Worm (Caenorhabditis elegans) whole organism, L1 larva: Measurements from ENCODE around the gene nhr-246.
A peak's percentile ranks its signal among the peaks of the same experiment; 100 is the strongest.

Source experiments
- efl-1 ChIP-seq, 4 experiments: fragments of 150-350 bp; optimal IDR thresholded peaks in 3 of 4; peaks in 1 of 4; 1 replicate in 1 of 4; 2 replicates in 3 of 4; lab custom pipeline; 2014; ENCODE audit warnings: missing biosample characterization in 2 of 4, missing genetic modification characterization in 2 of 4, missing genetic modification reagents in 2 of 4
- nhr-76 ChIP-seq: sonication (generic microtip); optimal IDR thresholded peaks from 2 replicates; lab custom pipeline; 2017; ENCODE audit warnings: missing biosample characterization, missing genetic modification characterization
- unc-98 ChIP-seq: fragments of 200-800 bp; sonication (Bioruptor generic); IDR thresholded peaks from 2 replicates; pipeline ENCODE4 v1.3.6; 2022; ENCODE audit warnings: missing genetic modification characterization, missing compliant biosample characterization

ce11 chrV:15318638-15319037 lies 2.4 kb downstream of the nhr-246 start, which contains the start of gene nhr-291:
- TF ChIP-seq nhr-76 (tag; lab: Kevin White, UChicago) (no peak), efl-1 (optimal IDR thresholded peaks at IDR 0.05; lab: Kevin White, UChicago) (no peak), efl-1 (GFP tag; optimal IDR thresholded peaks at IDR 0.05 in 1 of 2; lab: Kevin White, UChicago) (peak in 1 of 2 experiments; percentile 14), unc-98 (GFP tag; lab: Robert Waterston, UW) (no peak)
